Fruit fly (Drosophila melanogaster): ENCODE measurements around the gene SMC5.

DNA sequence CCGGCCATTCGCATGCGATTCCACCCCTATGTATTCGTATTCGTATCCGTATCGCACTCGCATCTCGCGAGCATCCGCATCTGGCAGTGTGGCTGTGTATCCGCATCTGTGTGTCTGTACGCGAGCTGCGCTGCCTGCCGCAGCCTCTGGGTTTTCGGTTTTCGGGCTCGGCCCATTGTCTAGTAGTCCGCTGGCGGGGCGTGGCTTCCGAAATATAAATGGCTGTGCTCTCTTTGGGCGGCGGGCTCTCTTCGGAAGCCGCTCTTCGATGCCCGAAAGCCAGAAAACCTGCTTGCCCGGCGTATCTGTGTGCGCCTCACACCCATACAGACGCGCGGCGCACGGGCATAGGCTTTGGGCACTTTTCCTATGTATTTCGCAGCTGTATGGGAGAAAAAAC is 29.4 kb downstream of the SMC5 start:
- TF ChIP-seq Dll (optimal IDR thresholded peaks at IDR 0.05) (no peak), psq (optimal IDR thresholded peaks at IDR 0.05) (no peak), pan (optimal IDR thresholded peaks at IDR 0.05) (no peak), EcR (GFP tag; optimal IDR thresholded peaks at IDR 0.05) (no peak)
